Fruit fly (Drosophila melanogaster) whole organism, embryonic: ENCODE results near the gene Gale.
A peak's percentile ranks its signal among the peaks of the same experiment; 100 is the strongest.

Source experiments
- Aef1 ChIP-seq: fragments of 200-800 bp; sonication (Bioruptor generic); IDR thresholded peaks from 3 replicates; pipeline ENCODE4 v1.3.6; 2022; ENCODE audit warnings: missing biosample characterization, missing genetic modification characterization
- Atf6 ChIP-seq: fragments of 200-800 bp; sonication (Bioruptor generic); IDR thresholded peaks from 2 replicates; pipeline ENCODE4 v1.3.6; 2022; ENCODE audit warnings: missing biosample characterization, missing genetic modification characterization
- CG10431 ChIP-seq: fragments of 200-800 bp; sonication (Bioruptor generic); optimal IDR thresholded peaks from 3 replicates; lab custom pipeline; 2018; ENCODE audit warnings: missing biosample characterization, mild to moderate bottlenecking, missing genetic modification characterization
- CG10543 ChIP-seq: fragments of 200-800 bp; sonication (Bioruptor generic); optimal IDR thresholded peaks from 3 replicates; lab custom pipeline; 2017; ENCODE audit warnings: missing biosample characterization, mild to moderate bottlenecking, missing genetic modification characterization, moderate library complexity
- CG11695 ChIP-seq: fragments of 200-800 bp; sonication (Bioruptor generic); IDR thresholded peaks from 3 replicates; pipeline ENCODE4 v1.3.6; 2022; ENCODE audit warnings: missing biosample characterization, missing genetic modification characterization
- CG12219 ChIP-seq: fragments of 200-800 bp; sonication (Bioruptor generic); optimal IDR thresholded peaks from 3 replicates; lab custom pipeline; 2018; ENCODE audit warnings: missing biosample characterization, mild to moderate bottlenecking, missing genetic modification characterization
- CG13624 ChIP-seq: fragments of 200-800 bp; sonication (Bioruptor generic); optimal IDR thresholded peaks from 2 replicates; lab custom pipeline; 2016; ENCODE audit warnings: missing biosample characterization, missing genetic modification characterization
- CG15479 ChIP-seq: fragments of 200-800 bp; sonication (Bioruptor generic); optimal IDR thresholded peaks from 3 replicates; lab custom pipeline; 2019; ENCODE audit warnings: missing biosample characterization, mild to moderate bottlenecking, missing genetic modification characterization, moderate library complexity
- CG17361 ChIP-seq: fragments of 200-800 bp; sonication (Bioruptor generic); IDR thresholded peaks from 3 replicates; pipeline ENCODE4 v1.3.6; 2022; ENCODE audit warnings: missing biosample characterization, missing genetic modification characterization
- CG18262 ChIP-seq: fragments of 200-800 bp; optimal IDR thresholded peaks from 3 replicates; lab custom pipeline; 2019; ENCODE audit warnings: missing biosample characterization, mild to moderate bottlenecking, missing genetic modification characterization, moderate library complexity
- CG1832 ChIP-seq: fragments of 200-800 bp; sonication (Bioruptor generic); optimal IDR thresholded peaks from 2 replicates; lab custom pipeline; 2017; ENCODE audit warnings: missing biosample characterization, mild to moderate bottlenecking, missing genetic modification characterization, inconsistent platforms
- CG4360 ChIP-seq: fragments of 200-800 bp; sonication (Bioruptor generic); IDR thresholded peaks from 2 replicates; pipeline ENCODE4 v1.3.6; 2022; ENCODE audit warnings: missing biosample characterization, missing genetic modification characterization
- CG4820 ChIP-seq: fragments of 200-800 bp; sonication (Bioruptor generic); optimal IDR thresholded peaks from 3 replicates; lab custom pipeline; 2016; ENCODE audit warnings: missing biosample characterization, missing genetic modification characterization
- CG6272 ChIP-seq: fragments of 200-800 bp; sonication (Bioruptor generic); IDR thresholded peaks from 2 replicates; pipeline ENCODE4 v1.3.6; 2022; ENCODE audit warnings: missing biosample characterization, missing genetic modification characterization
- CG8089 ChIP-seq: fragments of 200-800 bp; sonication (Bioruptor generic); optimal IDR thresholded peaks from 3 replicates; lab custom pipeline; 2016; ENCODE audit warnings: missing biosample characterization, missing genetic modification characterization
- CG8290 ChIP-seq, 3 experiments: fragments of 200-800 bp; sonication (Bioruptor generic); optimal IDR thresholded peaks; 2 replicates each; lab custom pipeline; 2016 to 2019; ENCODE audit warnings: missing biosample characterization in 3 of 3, missing genetic modification characterization in 3 of 3, mild to moderate bottlenecking in 2 of 3, moderate library complexity in 1 of 3
- CG8388 ChIP-seq: fragments of 200-800 bp; sonication (Bioruptor generic); optimal IDR thresholded peaks from 2 replicates; lab custom pipeline; 2019; ENCODE audit warnings: missing biosample characterization, mild to moderate bottlenecking, missing genetic modification characterization, moderate library complexity
- CG8478 ChIP-seq: fragments of >200 bp; optimal IDR thresholded peaks from 2 replicates; lab custom pipeline; 2018
- CG9797 ChIP-seq: fragments of 200-800 bp; sonication (Bioruptor generic); optimal IDR thresholded peaks from 3 replicates; lab custom pipeline; 2018; ENCODE audit warnings: missing biosample characterization, mild to moderate bottlenecking, missing genetic modification characterization
- D ChIP-seq, 2 experiments: fragments of 200-800 bp in 1 of 2; fragments of >200 bp in 1 of 2; sonication (Bioruptor generic) in 1 of 2; optimal IDR thresholded peaks; 2 replicates in 1 of 2; 3 replicates in 1 of 2; lab custom pipeline; 2017; ENCODE audit warnings: mild to moderate bottlenecking in 1 of 2, missing biosample characterization in 1 of 2, missing genetic modification characterization in 1 of 2, missing genetic modification reagents in 1 of 2
- Deaf1 ChIP-seq: fragments of 200-800 bp; optimal IDR thresholded peaks from 3 replicates; lab custom pipeline; 2019; ENCODE audit warnings: missing biosample characterization, mild to moderate bottlenecking, missing genetic modification characterization, moderate library complexity
- Dref ChIP-seq: fragments of 200-800 bp; sonication (Bioruptor generic); IDR thresholded peaks from 2 replicates; pipeline ENCODE4 v1.3.6; 2022; ENCODE audit warnings: missing biosample characterization, missing genetic modification characterization
- Gug ChIP-seq: fragments of 200-800 bp; sonication (Bioruptor generic); IDR thresholded peaks from 4 replicates; pipeline ENCODE4 v1.3.6; 2022; ENCODE audit warnings: missing biosample characterization, missing genetic modification characterization
- Med ChIP-seq: fragments of 200-800 bp; sonication (Bioruptor generic); peaks from one replicate; lab custom pipeline; 2016; ENCODE audit warnings: missing biosample characterization, missing genetic modification characterization, mild to moderate bottlenecking, inconsistent platforms, moderate library complexity
- Mes4 ChIP-seq: fragments of 200-800 bp; sonication (Bioruptor generic); optimal IDR thresholded peaks from 2 replicates; lab custom pipeline; 2016; ENCODE audit warnings: missing biosample characterization, missing genetic modification characterization
- NC2β ChIP-seq: fragments of 200-800 bp; sonication (Bioruptor generic); optimal IDR thresholded peaks from 2 replicates; lab custom pipeline; 2016; ENCODE audit warnings: missing biosample characterization, missing genetic modification characterization
- Opbp ChIP-seq: fragments of 200-800 bp; sonication (Bioruptor generic); IDR thresholded peaks from 3 replicates; pipeline ENCODE4 v1.3.6; 2022; ENCODE audit warnings: missing biosample characterization, missing genetic modification characterization; ENCODE audit not compliant: partially characterized antibody
- Side ChIP-seq: fragments of 200-800 bp; sonication (Bioruptor generic); optimal IDR thresholded peaks from 2 replicates; lab custom pipeline; 2016; ENCODE audit warnings: missing biosample characterization, missing genetic modification characterization
- Sry-δ ChIP-seq: fragments of 200-800 bp; sonication (Bioruptor generic); optimal IDR thresholded peaks from 2 replicates; lab custom pipeline; 2016; ENCODE audit warnings: missing biosample characterization, missing genetic modification characterization
- Ssrp ChIP-seq: fragments of 200-800 bp; sonication (Bioruptor generic); optimal IDR thresholded peaks from 2 replicates; lab custom pipeline; 2018; ENCODE audit warnings: missing biosample characterization, mild to moderate bottlenecking, missing genetic modification characterization, moderate library complexity
- Trl ChIP-seq, 3 experiments: fragments of >200 bp in 2 of 3; fragments of 200-800 bp in 1 of 3; sonication (Bioruptor generic) in 1 of 3; optimal IDR thresholded peaks; 2 replicates in 1 of 3; 3 replicates in 2 of 3; lab custom pipeline; 2016 to 2017; ENCODE audit warnings: missing biosample characterization in 1 of 3, missing genetic modification characterization in 1 of 3
- ap ChIP-seq: fragments of 200-800 bp; sonication (Bioruptor generic); IDR thresholded peaks from 2 replicates; pipeline ENCODE4 v1.3.6; 2022; ENCODE audit warnings: missing biosample characterization, missing genetic modification characterization
- ara ChIP-seq: fragments of 200-800 bp; sonication (Bioruptor generic); IDR thresholded peaks from 2 replicates; pipeline ENCODE4 v1.3.6; 2022; ENCODE audit warnings: missing biosample characterization, missing genetic modification characterization
- bcd ChIP-seq: fragments of 200-800 bp; sonication (Bioruptor generic); optimal IDR thresholded peaks from 2 replicates; lab custom pipeline; 2017; ENCODE audit warnings: missing biosample characterization, mild to moderate bottlenecking, missing genetic modification characterization
- cad ChIP-seq: fragments of >200 bp; optimal IDR thresholded peaks from 2 replicates; lab custom pipeline; 2017; ENCODE audit warnings: missing biosample characterization, missing genetic modification characterization
- chinmo ChIP-seq: fragments of 200-800 bp; sonication (Bioruptor generic); IDR thresholded peaks from 4 replicates; pipeline ENCODE4 v1.3.6; 2022; ENCODE audit warnings: missing biosample characterization, missing genetic modification characterization; ENCODE audit not compliant: partially characterized antibody
- crol ChIP-seq: fragments of 200-800 bp; sonication (Bioruptor generic); IDR thresholded peaks from 2 replicates; pipeline ENCODE4 v1.3.6; 2022; ENCODE audit warnings: missing biosample characterization, missing genetic modification characterization
- eyg ChIP-seq: fragments of 200-800 bp; sonication (Bioruptor generic); optimal IDR thresholded peaks from 3 replicates; lab custom pipeline; 2016; ENCODE audit warnings: missing biosample characterization, missing genetic modification characterization
- gfzf ChIP-seq: fragments of 200-800 bp; sonication (Bioruptor generic); optimal IDR thresholded peaks from 2 replicates; lab custom pipeline; 2016; ENCODE audit warnings: missing biosample characterization, mild to moderate bottlenecking, missing genetic modification characterization, moderate library complexity
- gsb-n ChIP-seq: fragments of 200-800 bp; sonication (Bioruptor generic); optimal IDR thresholded peaks from 3 replicates; lab custom pipeline; 2018; ENCODE audit warnings: missing biosample characterization, mild to moderate bottlenecking, missing genetic modification characterization
- hb ChIP-seq: fragments of 200-800 bp; sonication (Bioruptor generic); IDR thresholded peaks from 3 replicates; pipeline ENCODE4 v1.3.6; 2022; ENCODE audit warnings: missing biosample characterization, missing genetic modification characterization; ENCODE audit not compliant: partially characterized antibody
- nom ChIP-seq: fragments of 200-800 bp; sonication (Bioruptor generic); optimal IDR thresholded peaks from 2 replicates; lab custom pipeline; 2017; ENCODE audit warnings: missing biosample characterization, missing genetic modification characterization, mild to moderate bottlenecking, moderate library complexity, missing genetic modification reagents
- onecut ChIP-seq: fragments of 200-800 bp; sonication (Bioruptor generic); IDR thresholded peaks from 2 replicates; pipeline ENCODE4 v1.3.6; 2022; ENCODE audit warnings: missing biosample characterization, missing genetic modification characterization
- pita ChIP-seq: fragments of 200-800 bp; sonication (Bioruptor generic); optimal IDR thresholded peaks from 2 replicates; lab custom pipeline; 2017; ENCODE audit warnings: missing biosample characterization, mild to moderate bottlenecking, missing genetic modification characterization
- pnt ChIP-seq: fragments of 200-800 bp; sonication (Bioruptor generic); optimal IDR thresholded peaks from 3 replicates; lab custom pipeline; 2016; ENCODE audit warnings: missing biosample characterization, missing genetic modification characterization
- row ChIP-seq: fragments of 200-800 bp; sonication (Bioruptor generic); IDR thresholded peaks from 3 replicates; pipeline ENCODE4 v1.3.6; 2022; ENCODE audit warnings: missing biosample characterization, missing genetic modification characterization
- trem ChIP-seq: fragments of 200-800 bp; optimal IDR thresholded peaks from 3 replicates; lab custom pipeline; 2019; ENCODE audit warnings: missing biosample characterization, mild to moderate bottlenecking, missing genetic modification characterization, moderate library complexity
- twi ChIP-seq: fragments of 200-800 bp; optimal IDR thresholded peaks from 2 replicates; lab custom pipeline; 2019; ENCODE audit warnings: missing biosample characterization, mild to moderate bottlenecking, missing genetic modification characterization, moderate library complexity

The Gale gene

DNA sequence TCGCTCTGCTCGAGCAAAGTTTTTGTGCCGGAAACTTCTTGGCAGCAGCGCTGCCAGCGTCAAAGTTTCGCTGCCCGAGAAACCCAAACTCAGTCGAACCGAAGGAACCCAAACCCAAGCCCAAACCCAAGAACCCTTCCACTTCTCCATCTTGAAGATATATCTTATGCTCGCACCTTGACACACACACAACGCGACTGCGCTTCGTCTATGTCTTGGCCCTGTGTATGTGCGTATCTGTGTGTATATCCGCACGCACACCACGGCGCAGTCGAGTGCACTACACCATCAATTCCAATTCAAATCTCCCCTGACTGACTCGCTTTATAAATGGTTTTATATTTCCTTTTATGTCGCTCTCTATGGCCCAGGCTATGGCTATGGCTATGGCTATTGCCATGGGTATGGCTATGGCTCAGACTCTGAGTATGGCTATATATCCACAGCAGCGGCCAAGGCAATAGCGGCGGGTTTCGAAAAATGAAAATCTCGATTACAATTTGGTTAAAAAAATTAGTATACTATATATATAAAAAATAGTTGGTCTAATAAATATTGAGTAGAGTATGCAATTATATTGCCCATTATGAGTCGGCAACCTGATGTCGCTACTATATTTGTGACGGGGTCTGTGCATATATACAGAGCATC is 48.2 kb downstream of the Gale start (continued):
- TF ChIP-seq pita (GFP tag; lab: Kevin White, UChicago) (no peak), CG6272 (peak; percentile 91), Trl (optimal IDR thresholded peaks at IDR 0.05; lab: Kevin White, UChicago) (no peak), Trl (GFP tag; optimal IDR thresholded peaks at IDR 0.05; lab: Kevin White, UChicago) (peak; percentile 61), CG8478 (lab: Kevin White, UChicago) (no peak), pnt (peak; percentile 65), ap (peak; percentile 95), Aef1 (GFP tag; lab: Robert Waterston, UW) (peak; percentile 93), gsb-n (tag; lab: Kevin White, UChicago) (peak; percentile 97), CG4360 (GFP tag; lab: Robert Waterston, UW) (peak; percentile 88), CG1832 (GFP tag; lab: Kevin White, UChicago) (no peak), trem (tag; lab: Kevin White, UChicago) (peak; percentile 95), Gug (GFP tag; lab: Robert Waterston, UW) (peak; percentile 93), CG10431 (GFP tag; lab: Kevin White, UChicago) (peak; percentile 85), CG8290 (GFP tag; optimal IDR thresholded peaks at IDR 0.05; lab: Kevin White, UChicago) (peak; percentile 97), CG8290 (tag; optimal IDR thresholded peaks at IDR 0.05; lab: Kevin White, UChicago) (peak; percentile 69 to 82), CG8089 (peak; percentile 23), CG13624 (GFP tag; lab: Kevin White, UChicago) (peak; percentile 41), Mes4 (GFP tag; lab: Kevin White, UChicago) (peak; percentile 21), CG11695 (GFP tag; lab: Robert Waterston, UW) (peak; percentile 98), CG9797 (GFP tag; lab: Kevin White, UChicago) (peak; percentile 61), Side (GFP tag; lab: Kevin White, UChicago) (no peak), eyg (no peak), nom (GFP tag; lab: Kevin White, UChicago) (peak; percentile 95)

DNA sequence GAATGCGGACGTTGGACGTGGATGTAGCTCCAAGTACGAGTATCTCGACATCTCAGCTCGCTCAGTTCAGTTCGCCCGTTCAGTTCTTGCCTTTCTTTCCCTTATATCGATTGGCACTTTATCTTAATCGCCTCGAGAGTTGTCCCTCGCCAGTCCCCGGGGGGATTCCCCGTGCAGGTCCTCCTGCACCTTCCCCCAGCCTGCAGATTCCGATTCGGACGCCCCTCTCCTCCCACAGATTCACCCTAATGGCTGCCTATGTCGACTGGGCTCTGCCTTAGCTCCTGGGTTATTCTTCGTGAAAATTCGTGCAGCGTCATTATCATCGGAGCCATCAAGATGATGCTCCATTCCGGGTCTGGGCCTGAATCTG is 48.7 kb downstream of the Gale start:
- peak; percentile 36; the same call in 1 of the 2 replicates for TF ChIP-seq onecut (GFP tag; lab: Robert Waterston, UW)
- peak; percentile 80 for TF ChIP-seq D (optimal IDR thresholded peaks at IDR 0.05; lab: Kevin White, UChicago)
- TF ChIP-seq D (GFP tag; optimal IDR thresholded peaks at IDR 0.05; lab: Kevin White, UChicago): no peak
- no peak for TF ChIP-seq CG18262 (tag; lab: Kevin White, UChicago)
- no peak for TF ChIP-seq Dref (GFP tag; lab: Robert Waterston, UW)
- peak; percentile 64; the same call in 1 of the 2 replicates for TF ChIP-seq crol (GFP tag; lab: Robert Waterston, UW)
- TF ChIP-seq CG17361: peak; percentile 5; the same call in 1 of the 3 replicates
- TF ChIP-seq Atf6 (GFP tag; lab: Robert Waterston, UW): no peak
- TF ChIP-seq CG4820 (GFP tag; lab: Kevin White, UChicago): no peak
- TF ChIP-seq Sry-δ (GFP tag; lab: Kevin White, UChicago): no peak
- TF ChIP-seq gfzf (GFP tag; lab: Kevin White, UChicago): no peak
- TF ChIP-seq Opbp: no peak

DNA sequence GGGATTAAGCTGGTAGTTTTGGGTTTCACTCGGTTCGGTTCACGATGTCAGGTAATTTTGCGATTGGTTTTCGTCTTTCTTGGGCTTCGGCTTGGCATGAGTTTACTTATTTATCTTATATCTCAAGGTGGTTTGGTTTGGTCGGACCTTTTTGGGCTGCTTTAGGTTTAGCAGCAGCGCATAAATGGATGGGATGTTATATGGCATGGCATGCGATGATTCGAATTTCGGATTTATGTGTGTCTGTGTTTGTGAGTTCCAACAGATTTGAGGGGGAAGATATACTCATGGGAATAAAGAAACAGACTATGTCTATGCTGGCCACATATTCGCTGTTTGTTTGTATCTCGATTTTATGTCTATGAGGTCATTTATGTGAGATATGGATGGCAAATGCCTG is 49.4 kb downstream of the Gale start:
- TF ChIP-seq CG15479 (GFP tag; lab: Kevin White, UChicago) (no peak), hb (GFP tag; lab: Robert Waterston, UW) (no peak), CG8388 (GFP tag; lab: Kevin White, UChicago) (no peak), CG10543 (GFP tag; lab: Kevin White, UChicago) (peak; percentile 1), CG8290 (GFP tag; optimal IDR thresholded peaks at IDR 0.05; lab: Kevin White, UChicago) (no peak), CG8290 (tag; optimal IDR thresholded peaks at IDR 0.05; lab: Kevin White, UChicago) (peak in 1 of 2 experiments; percentile 38), bcd (no peak), NC2β (no peak), Med (GFP tag; lab: Kevin White, UChicago) (peak; percentile 32), Ssrp (tag; lab: Kevin White, UChicago) (no peak), Deaf1 (peak; percentile 83), chinmo (GFP tag; lab: Robert Waterston, UW) (0 out of 4 replicates have a peak, but pooled peaks have one; percentile 60), ara (GFP tag; lab: Robert Waterston, UW) (no peak), row (0 out of 3 replicates have a peak, but pooled peaks have one; percentile 5), CG12219 (GFP tag; lab: Kevin White, UChicago) (no peak), cad (GFP tag; lab: Kevin White, UChicago) (peak; percentile 4), twi (tag; lab: Kevin White, UChicago) (no peak)
